Fruit fly (Drosophila melanogaster) whole organism, embryonic: ENCODE data around the gene TTLL15.

Experiments
- ATbp ChIP-seq: fragments of 200-800 bp; sonication (Bioruptor generic); optimal IDR thresholded peaks from 2 replicates; lab custom pipeline; 2017; ENCODE audit warnings: missing biosample characterization, mild to moderate bottlenecking, missing genetic modification characterization, missing genetic modification reagents
- Awh ChIP-seq: fragments of 200-800 bp; sonication (Bioruptor generic); IDR thresholded peaks from 2 replicates; pipeline ENCODE4, ENCODE4 v1.3.6; 2022; ENCODE audit warnings: missing biosample characterization, missing genetic modification characterization
- CG10366 ChIP-seq: fragments of 200-800 bp; sonication (Bioruptor generic); IDR thresholded peaks from 2 replicates; pipeline ENCODE4 v1.3.6; 2022; ENCODE audit warnings: missing biosample characterization, missing genetic modification characterization
- CG11696 ChIP-seq: fragments of 200-800 bp; sonication (Bioruptor generic); IDR thresholded peaks from 2 replicates; pipeline ENCODE4 v1.3.6; 2022; ENCODE audit warnings: missing biosample characterization, missing genetic modification characterization
- CG13775 ChIP-seq: fragments of 200-800 bp; sonication (Bioruptor generic); optimal IDR thresholded peaks from 3 replicates; lab custom pipeline; 2017; ENCODE audit warnings: missing biosample characterization, mild to moderate bottlenecking, missing genetic modification characterization
- CG1529 ChIP-seq: fragments of 200-800 bp; sonication (Bioruptor generic); optimal IDR thresholded peaks from 3 replicates; lab custom pipeline; 2018; ENCODE audit warnings: missing biosample characterization, missing genetic modification characterization
- CG16813 ChIP-seq: fragments of 200-800 bp; sonication (Bioruptor generic); IDR thresholded peaks from 3 replicates; pipeline ENCODE4 v1.3.6; 2022; ENCODE audit warnings: missing biosample characterization, missing genetic modification characterization; ENCODE audit not compliant: partially characterized antibody
- CG17186 ChIP-seq: fragments of 200-800 bp; sonication (Bioruptor generic); optimal IDR thresholded peaks from 3 replicates; lab custom pipeline; 2017; ENCODE audit warnings: missing biosample characterization, missing genetic modification reagents, missing genetic modification characterization
- CG4730 ChIP-seq: fragments of 200-800 bp; sonication (Bioruptor generic); IDR thresholded peaks from 2 replicates; pipeline ENCODE4 v1.3.6; 2022; ENCODE audit warnings: missing biosample characterization, missing genetic modification characterization
- CG5245 ChIP-seq: fragments of 200-800 bp; sonication (Bioruptor generic); optimal IDR thresholded peaks from 3 replicates; lab custom pipeline; 2016; ENCODE audit warnings: missing biosample characterization, missing genetic modification characterization
- CG7357 ChIP-seq: fragments of 200-800 bp; sonication (Bioruptor generic); IDR thresholded peaks from 3 replicates; pipeline ENCODE4 v1.3.6; 2022; ENCODE audit warnings: missing biosample characterization, missing genetic modification characterization
- CG8290 ChIP-seq, 3 experiments: fragments of 200-800 bp; sonication (Bioruptor generic); optimal IDR thresholded peaks; 2 replicates each; lab custom pipeline; 2016 to 2019; ENCODE audit warnings: missing biosample characterization in 3 of 3, missing genetic modification characterization in 3 of 3, mild to moderate bottlenecking in 2 of 3, moderate library complexity in 1 of 3
- CG9609 ChIP-seq: fragments of 200-800 bp; sonication (Bioruptor generic); optimal IDR thresholded peaks from 3 replicates; lab custom pipeline; 2016; ENCODE audit warnings: missing biosample characterization, missing genetic modification characterization
- CTCF ChIP-seq: fragments of 200-800 bp; sonication (Bioruptor generic); optimal IDR thresholded peaks from 2 replicates; lab custom pipeline; 2017; ENCODE audit warnings: missing biosample characterization, mild to moderate bottlenecking, missing genetic modification characterization, moderate library complexity
- D19B ChIP-seq: fragments of 200-800 bp; sonication (Bioruptor generic); optimal IDR thresholded peaks from 2 replicates; lab custom pipeline; 2017; ENCODE audit warnings: missing biosample characterization, mild to moderate bottlenecking, missing genetic modification characterization
- Dad ChIP-seq: fragments of 200-800 bp; sonication (Bioruptor generic); optimal IDR thresholded peaks from 3 replicates; lab custom pipeline; 2016; ENCODE audit warnings: missing biosample characterization, missing genetic modification characterization
- HLH4C ChIP-seq: fragments of 200-800 bp; sonication (Bioruptor generic); IDR thresholded peaks from 3 replicates; pipeline ENCODE4 v1.3.6; 2022; ENCODE audit warnings: missing biosample characterization, missing genetic modification characterization; ENCODE audit not compliant: partially characterized antibody
- Hr3 ChIP-seq: fragments of 200-800 bp; sonication (Bioruptor generic); optimal IDR thresholded peaks from 3 replicates; lab custom pipeline; 2016; ENCODE audit warnings: missing biosample characterization, missing genetic modification characterization
- MBD-R2 ChIP-seq: fragments of 200-800 bp; sonication (Bioruptor generic); IDR thresholded peaks from 2 replicates; pipeline ENCODE4 v1.3.6; 2022; ENCODE audit warnings: missing biosample characterization, missing genetic modification characterization
- MTF-1 ChIP-seq: fragments of 200-800 bp; sonication (Bioruptor generic); optimal IDR thresholded peaks from 2 replicates; lab custom pipeline; 2018; ENCODE audit warnings: missing biosample characterization, mild to moderate bottlenecking, missing genetic modification characterization, borderline replicate concordance
- Mad ChIP-seq: fragments of 200-800 bp; sonication (Bioruptor generic); optimal IDR thresholded peaks from 2 replicates; lab custom pipeline; 2016; ENCODE audit warnings: missing biosample characterization, missing genetic modification characterization
- Neu2 ChIP-seq: fragments of 200-800 bp; sonication (Bioruptor generic); optimal IDR thresholded peaks from 3 replicates; lab custom pipeline; 2016; ENCODE audit warnings: missing biosample characterization, missing genetic modification characterization, borderline replicate concordance
- Scr ChIP-seq: fragments of 200-800 bp; sonication (Bioruptor generic); IDR thresholded peaks from 2 replicates; pipeline ENCODE4 v1.3.6; 2022; ENCODE audit warnings: missing biosample characterization, missing genetic modification characterization; ENCODE audit not compliant: partially characterized antibody
- Sry-β ChIP-seq: fragments of 200-800 bp; sonication (Bioruptor generic); optimal IDR thresholded peaks from 2 replicates; lab custom pipeline; 2018; ENCODE audit warnings: missing biosample characterization, mild to moderate bottlenecking, missing genetic modification characterization, moderate library complexity
- Sry-δ ChIP-seq: fragments of 200-800 bp; sonication (Bioruptor generic); optimal IDR thresholded peaks from 2 replicates; lab custom pipeline; 2016; ENCODE audit warnings: missing biosample characterization, missing genetic modification characterization
- Xrp1 ChIP-seq: fragments of 200-800 bp; sonication (Bioruptor generic); IDR thresholded peaks from 2 replicates; pipeline ENCODE4 v1.3.6; 2022; ENCODE audit warnings: missing biosample characterization, missing genetic modification characterization
- ap ChIP-seq: fragments of 200-800 bp; sonication (Bioruptor generic); IDR thresholded peaks from 2 replicates; pipeline ENCODE4 v1.3.6; 2022; ENCODE audit warnings: missing biosample characterization, missing genetic modification characterization
- bbx ChIP-seq: fragments of 200-800 bp; sonication (Bioruptor generic); IDR thresholded peaks from 2 replicates; pipeline ENCODE4 v1.3.6; 2022; ENCODE audit warnings: missing biosample characterization, missing genetic modification characterization; ENCODE audit not compliant: partially characterized antibody
- btn ChIP-seq: fragments of 200-800 bp; sonication (Bioruptor generic); optimal IDR thresholded peaks from 2 replicates; lab custom pipeline; 2016; ENCODE audit warnings: missing biosample characterization, missing genetic modification characterization
- dan ChIP-seq: fragments of 200-800 bp; sonication (Bioruptor generic); IDR thresholded peaks from 2 replicates; pipeline ENCODE4 v1.3.6; 2022; ENCODE audit warnings: missing biosample characterization, missing genetic modification characterization
- dpn ChIP-seq, 2 experiments: fragments of 200-800 bp; sonication (Bioruptor generic); optimal IDR thresholded peaks; 3 replicates each; lab custom pipeline; 2016; ENCODE audit warnings: missing biosample characterization in 2 of 2, missing genetic modification characterization in 2 of 2
- gcm ChIP-seq: fragments of 200-800 bp; sonication (Bioruptor generic); optimal IDR thresholded peaks from 2 replicates; lab custom pipeline; 2019; ENCODE audit warnings: missing biosample characterization, mild to moderate bottlenecking, missing genetic modification characterization, moderate library complexity
- gfzf ChIP-seq: fragments of 200-800 bp; sonication (Bioruptor generic); optimal IDR thresholded peaks from 2 replicates; lab custom pipeline; 2016; ENCODE audit warnings: missing biosample characterization, mild to moderate bottlenecking, missing genetic modification characterization, moderate library complexity
- h ChIP-seq: fragments of >200 bp; optimal IDR thresholded peaks from 2 replicates; lab custom pipeline; 2017
- hth ChIP-seq: fragments of >200 bp; optimal IDR thresholded peaks from 2 replicates; lab custom pipeline; 2017; ENCODE audit warnings: inconsistent platforms
- lola ChIP-seq, 3 experiments: fragments of >200 bp in 2 of 3; fragments of 200-800 bp in 1 of 3; sonication (Bioruptor generic) in 1 of 3; optimal IDR thresholded peaks; 2 replicates each; lab custom pipeline; 2017 to 2019; ENCODE audit warnings: missing biosample characterization in 3 of 3, missing genetic modification characterization in 3 of 3, mild to moderate bottlenecking in 1 of 3, moderate library complexity in 1 of 3
- mld ChIP-seq: fragments of 200-800 bp; sonication (Bioruptor generic); IDR thresholded peaks from 3 replicates; pipeline ENCODE4 v1.3.6; 2022; ENCODE audit warnings: missing biosample characterization, missing genetic modification characterization; ENCODE audit not compliant: partially characterized antibody
- nau ChIP-seq: fragments of 200-800 bp; sonication (Bioruptor generic); optimal IDR thresholded peaks from 3 replicates; lab custom pipeline; 2017; ENCODE audit warnings: missing biosample characterization, mild to moderate bottlenecking, missing genetic modification characterization, missing genetic modification reagents
- p53 ChIP-seq: fragments of 200-800 bp; sonication (Bioruptor generic); optimal IDR thresholded peaks from 2 replicates; lab custom pipeline; 2016; ENCODE audit warnings: missing biosample characterization, missing genetic modification characterization
- pnt ChIP-seq: fragments of 200-800 bp; sonication (Bioruptor generic); optimal IDR thresholded peaks from 3 replicates; lab custom pipeline; 2016; ENCODE audit warnings: missing biosample characterization, missing genetic modification characterization
- sc ChIP-seq, 3 experiments: fragments of >200 bp in 2 of 3; fragments of 200-800 bp in 1 of 3; sonication (Bioruptor generic) in 1 of 3; optimal IDR thresholded peaks; 2 replicates in 2 of 3; 3 replicates in 1 of 3; lab custom pipeline; 2017; ENCODE audit warnings: mild to moderate bottlenecking in 1 of 3, missing biosample characterization in 1 of 3, missing genetic modification characterization in 1 of 3, missing genetic modification reagents in 1 of 3
- sr ChIP-seq: fragments of 200-800 bp; sonication (Bioruptor generic); IDR thresholded peaks from 3 replicates; pipeline ENCODE4 v1.3.6; 2022; ENCODE audit warnings: missing biosample characterization, missing genetic modification characterization
- sug ChIP-seq: fragments of 200-800 bp; optimal IDR thresholded peaks from 2 replicates; lab custom pipeline; 2019; ENCODE audit warnings: missing biosample characterization, mild to moderate bottlenecking, missing genetic modification characterization, moderate library complexity
- tap ChIP-seq: fragments of 200-800 bp; optimal IDR thresholded peaks from 3 replicates; lab custom pipeline; 2019; ENCODE audit warnings: missing biosample characterization, mild to moderate bottlenecking, missing genetic modification characterization, moderate library complexity
- tin ChIP-seq: fragments of 200-800 bp; sonication (Bioruptor generic); optimal IDR thresholded peaks from 3 replicates; lab custom pipeline; 2016; ENCODE audit warnings: missing biosample characterization, missing genetic modification characterization
- tio ChIP-seq: fragments of 200-800 bp; sonication (Bioruptor generic); optimal IDR thresholded peaks from 2 replicates; lab custom pipeline; 2017; ENCODE audit warnings: missing biosample characterization, missing genetic modification characterization, inconsistent platforms
- tna ChIP-seq: fragments of 200-800 bp; sonication (Bioruptor generic); IDR thresholded peaks from 2 replicates; pipeline ENCODE4 v1.3.6; 2022; ENCODE audit warnings: missing biosample characterization, missing genetic modification characterization; ENCODE audit not compliant: partially characterized antibody
- trh ChIP-seq: fragments of 200-800 bp; sonication (Bioruptor generic); optimal IDR thresholded peaks from 2 replicates; lab custom pipeline; 2016; ENCODE audit warnings: missing biosample characterization, missing genetic modification characterization
- vfl ChIP-seq: fragments of 200-800 bp; sonication (Bioruptor generic); optimal IDR thresholded peaks from 2 replicates; lab custom pipeline; 2016; ENCODE audit warnings: missing biosample characterization, missing genetic modification characterization
- zen2 ChIP-seq: fragments of 200-800 bp; sonication (Bioruptor generic); IDR thresholded peaks from 3 replicates; pipeline ENCODE4 v1.3.6; 2022; ENCODE audit warnings: missing biosample characterization, missing genetic modification characterization; ENCODE audit not compliant: partially characterized antibody

Gene TTLL15

DNA sequence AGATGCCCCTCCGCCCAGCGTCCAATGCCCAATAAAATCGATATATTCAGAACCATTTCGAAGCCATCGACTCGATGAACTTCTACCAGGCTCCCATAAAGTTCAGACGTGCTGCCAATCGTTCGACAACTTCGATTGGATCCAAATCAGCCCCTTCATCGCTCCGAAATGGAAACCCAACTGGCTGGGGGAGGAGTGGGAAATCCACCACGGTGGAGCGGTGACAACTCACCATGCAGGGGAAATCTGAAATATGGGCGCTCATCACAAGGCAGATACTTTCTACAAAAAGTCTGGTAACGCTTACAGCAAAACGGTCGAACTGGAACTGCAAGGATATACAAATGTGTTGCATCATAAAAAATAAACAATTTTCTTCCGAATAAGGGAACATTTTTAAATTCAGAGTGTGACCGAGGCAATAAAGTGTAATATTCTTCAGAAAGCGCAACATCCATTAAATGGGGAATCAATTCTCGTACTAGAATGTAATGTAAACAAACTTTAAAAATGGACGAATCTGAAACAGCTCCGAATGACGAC is 37.2 kb downstream of the TTLL15 start, which contains the start of gene CG4565 (continued):
- TF ChIP-seq sr (GFP tag; lab: Robert Waterston, UW): no peak
- no peak for TF ChIP-seq dan (GFP tag; lab: Robert Waterston, UW)
- TF ChIP-seq CG16813: peak; percentile 11; the same call in 1 of the 3 replicates
- no peak for TF ChIP-seq Xrp1
- no peak for TF ChIP-seq Neu2 (GFP tag; lab: Kevin White, UChicago)
- no peak for TF ChIP-seq Sry-β (GFP tag; lab: Kevin White, UChicago)
- no peak for TF ChIP-seq tap
- TF ChIP-seq gcm (GFP tag; lab: Kevin White, UChicago): peak; percentile 17
- peak; percentile 68 for TF ChIP-seq gfzf (GFP tag; lab: Kevin White, UChicago)
- no peak for TF ChIP-seq CG13775
- no peak for TF ChIP-seq trh (GFP tag; lab: Kevin White, UChicago)
- TF ChIP-seq CG7357 (GFP tag; lab: Robert Waterston, UW): no peak
- TF ChIP-seq bbx (GFP tag; lab: Robert Waterston, UW): peak; percentile 53
- TF ChIP-seq HLH4C (GFP tag; lab: Robert Waterston, UW): peak; percentile 35; the same call in 1 of the 3 replicates
- TF ChIP-seq mld (GFP tag; lab: Robert Waterston, UW): 0 out of 3 replicates have a peak, but pooled peaks have one; percentile 21
- peak; percentile 7 for TF ChIP-seq sug (tag; lab: Kevin White, UChicago)
- no peak for TF ChIP-seq sc (optimal IDR thresholded peaks at IDR 0.05; lab: Kevin White, UChicago)
- no peak for TF ChIP-seq sc (GFP tag; optimal IDR thresholded peaks at IDR 0.05; lab: Kevin White, UChicago)
- 0 out of 2 replicates have a peak, but pooled peaks have one; percentile 21 for TF ChIP-seq MBD-R2 (GFP tag; lab: Robert Waterston, UW)
- no peak for TF ChIP-seq h
- no peak for TF ChIP-seq btn (GFP tag; lab: Kevin White, UChicago)
- TF ChIP-seq tin (GFP tag; lab: Kevin White, UChicago): no peak
- no peak for TF ChIP-seq CG10366 (GFP tag; lab: Robert Waterston, UW)
- TF ChIP-seq vfl (GFP tag; lab: Kevin White, UChicago): no peak
- no peak for TF ChIP-seq CG5245 (GFP tag; lab: Kevin White, UChicago)
- TF ChIP-seq CG11696 (GFP tag; lab: Robert Waterston, UW): no peak
- no peak for TF ChIP-seq dpn (GFP tag; optimal IDR thresholded peaks at IDR 0.05; lab: Kevin White, UChicago)
- TF ChIP-seq tna: peak; percentile 41; the same call in 1 of the 2 replicates
- no peak for TF ChIP-seq pnt (GFP tag; lab: Kevin White, UChicago)
- no peak for TF ChIP-seq ATbp (GFP tag; lab: Kevin White, UChicago)
- TF ChIP-seq MTF-1 (GFP tag; lab: Kevin White, UChicago): no peak
- TF ChIP-seq Awh (GFP tag; lab: Robert Waterston, UW): no peak
- TF ChIP-seq p53 (GFP tag; lab: Kevin White, UChicago): no peak
- no peak for TF ChIP-seq nau (GFP tag; lab: Kevin White, UChicago)
- TF ChIP-seq D19B (GFP tag; lab: Kevin White, UChicago): no peak
- TF ChIP-seq ap: no peak
- TF ChIP-seq hth: no peak
- no peak for TF ChIP-seq zen2 (GFP tag; lab: Robert Waterston, UW)
- TF ChIP-seq tio (GFP tag; lab: Kevin White, UChicago): no peak
- peak; percentile 20 for TF ChIP-seq CG8290 (GFP tag; optimal IDR thresholded peaks at IDR 0.05; lab: Kevin White, UChicago)
- no peak for TF ChIP-seq CG8290 (tag; optimal IDR thresholded peaks at IDR 0.05; lab: Kevin White, UChicago)
- no peak for TF ChIP-seq CG1529 (GFP tag; lab: Kevin White, UChicago)
- peak; percentile 54 for TF ChIP-seq Sry-δ (GFP tag; lab: Kevin White, UChicago)
- TF ChIP-seq CG4730 (GFP tag; lab: Robert Waterston, UW): no peak
- peak; percentile 42; the same call in 1 of the 2 replicates for TF ChIP-seq Scr
- TF ChIP-seq lola (GFP tag; optimal IDR thresholded peaks at IDR 0.05; lab: Kevin White, UChicago): no peak
- TF ChIP-seq Dad (GFP tag; lab: Kevin White, UChicago): no peak
- TF ChIP-seq Hr3 (GFP tag; lab: Kevin White, UChicago): no peak
- TF ChIP-seq CTCF (GFP tag; lab: Kevin White, UChicago): peak; percentile 16
- TF ChIP-seq CG17186 (GFP tag; lab: Kevin White, UChicago): no peak
- no peak for TF ChIP-seq CG9609 (GFP tag; lab: Kevin White, UChicago)
- TF ChIP-seq Mad (GFP tag; lab: Kevin White, UChicago): no peak
